Worm (Caenorhabditis elegans) whole organism, L3 larva: ENCODE results near the gene T28D9.16.

Experiments used
- R02D3.7 ChIP-seq: fragments of 150-350 bp; optimal IDR thresholded peaks from 2 replicates; lab custom pipeline; 2014; ENCODE audit warnings: missing biosample characterization, missing genetic modification characterization
- ceh-28 ChIP-seq: fragments of 150-350 bp; optimal IDR thresholded peaks from 2 replicates; lab custom pipeline; 2014; ENCODE audit warnings: missing biosample characterization, missing genetic modification reagents, missing genetic modification characterization
- egl-5 ChIP-seq: fragments of 150-350 bp; optimal IDR thresholded peaks from 2 replicates; lab custom pipeline; 2017; ENCODE audit warnings: missing biosample characterization, missing genetic modification reagents, missing genetic modification characterization, inconsistent platforms
- elt-1 ChIP-seq: fragments of 150-350 bp; optimal IDR thresholded peaks from 2 replicates; lab custom pipeline; 2014; ENCODE audit warnings: missing biosample characterization, missing genetic modification characterization
- elt-2 ChIP-seq: sonication (generic microtip); optimal IDR thresholded peaks from 2 replicates; lab custom pipeline; 2016; ENCODE audit warnings: missing genetic modification reagents, mild to moderate bottlenecking, missing genetic modification characterization, missing compliant biosample characterization
- elt-3 ChIP-seq, 3 experiments: fragments of 150-350 bp in 1 of 3; sonication (generic microtip) in 2 of 3; optimal IDR thresholded peaks; 2 replicates in 2 of 3; 4 replicates in 1 of 3; lab custom pipeline; 2014 to 2017; ENCODE audit warnings: missing biosample characterization in 3 of 3, missing genetic modification characterization in 3 of 3
- eor-1 ChIP-seq, 2 experiments: fragments of 150-350 bp; optimal IDR thresholded peaks; 2 replicates each; lab custom pipeline; 2014 to 2018; ENCODE audit warnings: missing biosample characterization in 2 of 2, missing genetic modification characterization in 2 of 2
- fkh-10 ChIP-seq: sonication (generic microtip); optimal IDR thresholded peaks from 2 replicates; lab custom pipeline; 2017; ENCODE audit warnings: missing biosample characterization, missing genetic modification reagents, missing genetic modification characterization
- jun-1 ChIP-seq: fragments of 150-350 bp; optimal IDR thresholded peaks from 2 replicates; lab custom pipeline; 2014; ENCODE audit warnings: missing biosample characterization, missing genetic modification reagents, missing genetic modification characterization
- mdl-1 ChIP-seq: fragments of 150-350 bp; optimal IDR thresholded peaks from 2 replicates; lab custom pipeline; 2014; ENCODE audit warnings: missing biosample characterization, missing genetic modification characterization
- mml-1 ChIP-seq: fragments of 150-350 bp; sonication (generic microtip); optimal IDR thresholded peaks from 3 replicates; lab custom pipeline; 2014; ENCODE audit warnings: missing biosample characterization, missing genetic modification characterization
- nhr-11 ChIP-seq: fragments of 150-350 bp; optimal IDR thresholded peaks from 2 replicates; lab custom pipeline; 2014; ENCODE audit warnings: missing biosample characterization, missing genetic modification characterization
- nhr-23 ChIP-seq: fragments of 150-350 bp; optimal IDR thresholded peaks from 2 replicates; lab custom pipeline; 2014; ENCODE audit warnings: missing biosample characterization, missing genetic modification reagents, missing genetic modification characterization
- nhr-237 ChIP-seq: fragments of 150-350 bp; optimal IDR thresholded peaks from 2 replicates; lab custom pipeline; 2014; ENCODE audit warnings: missing biosample characterization, missing genetic modification characterization
- nhr-25 ChIP-seq: sonication (generic microtip); optimal IDR thresholded peaks from 2 replicates; lab custom pipeline; 2017; ENCODE audit warnings: missing biosample characterization, missing genetic modification characterization
- nhr-28 ChIP-seq: fragments of 150-350 bp; optimal IDR thresholded peaks from 2 replicates; lab custom pipeline; 2014; ENCODE audit warnings: missing biosample characterization, missing genetic modification characterization
- nhr-43 ChIP-seq: sonication (generic microtip); optimal IDR thresholded peaks from 2 replicates; lab custom pipeline; 2016; ENCODE audit warnings: mild to moderate bottlenecking, missing genetic modification characterization, missing compliant biosample characterization; ENCODE audit not compliant: poor library complexity, severe bottlenecking
- nhr-67 ChIP-seq: fragments of 150-350 bp; optimal IDR thresholded peaks from 2 replicates; lab custom pipeline; 2014; ENCODE audit warnings: missing biosample characterization, missing genetic modification characterization
- nhr-76 ChIP-seq: fragments of 150-350 bp; sonication (generic microtip); optimal IDR thresholded peaks from 5 replicates; lab custom pipeline; 2014; ENCODE audit warnings: missing biosample characterization, missing genetic modification characterization
- pha-4 ChIP-seq: fragments of 150-350 bp; optimal IDR thresholded peaks from 2 replicates; lab custom pipeline; 2014; ENCODE audit warnings: missing biosample characterization, missing genetic modification reagents, missing genetic modification characterization
- pqm-1 ChIP-seq: fragments of 150-350 bp; optimal IDR thresholded peaks from 2 replicates; lab custom pipeline; 2017; ENCODE audit warnings: missing biosample characterization, missing genetic modification characterization, inconsistent platforms
- snpc-4 ChIP-seq: fragments of 150-350 bp; optimal IDR thresholded peaks from 2 replicates; lab custom pipeline; 2014; ENCODE audit warnings: missing biosample characterization, missing genetic modification characterization
- tbx-2 ChIP-seq: sonication (generic microtip); optimal IDR thresholded peaks from 2 replicates; lab custom pipeline; 2016; ENCODE audit warnings: mild to moderate bottlenecking, missing genetic modification characterization, missing compliant biosample characterization
- unc-39 ChIP-seq: sonication (generic microtip); optimal IDR thresholded peaks from 4 replicates; lab custom pipeline; 2017; ENCODE audit warnings: missing biosample characterization, missing genetic modification characterization
- unc-62 ChIP-seq: fragments of 150-350 bp; sonication (generic microtip); optimal IDR thresholded peaks from 4 replicates; lab custom pipeline; 2014; ENCODE audit warnings: missing biosample characterization, missing genetic modification reagents, missing genetic modification characterization
- zag-1 ChIP-seq: fragments of 150-350 bp; optimal IDR thresholded peaks from 2 replicates; lab custom pipeline; 2014; ENCODE audit warnings: missing biosample characterization, missing genetic modification characterization
- ztf-11 ChIP-seq: fragments of 150-350 bp; optimal IDR thresholded peaks from 2 replicates; lab custom pipeline; 2014; ENCODE audit warnings: missing biosample characterization, missing genetic modification characterization
- ztf-4 ChIP-seq: fragments of 150-350 bp; optimal IDR thresholded peaks from 2 replicates; lab custom pipeline; 2014; ENCODE audit warnings: missing biosample characterization, missing genetic modification characterization

The T28D9.16 gene

DNA sequence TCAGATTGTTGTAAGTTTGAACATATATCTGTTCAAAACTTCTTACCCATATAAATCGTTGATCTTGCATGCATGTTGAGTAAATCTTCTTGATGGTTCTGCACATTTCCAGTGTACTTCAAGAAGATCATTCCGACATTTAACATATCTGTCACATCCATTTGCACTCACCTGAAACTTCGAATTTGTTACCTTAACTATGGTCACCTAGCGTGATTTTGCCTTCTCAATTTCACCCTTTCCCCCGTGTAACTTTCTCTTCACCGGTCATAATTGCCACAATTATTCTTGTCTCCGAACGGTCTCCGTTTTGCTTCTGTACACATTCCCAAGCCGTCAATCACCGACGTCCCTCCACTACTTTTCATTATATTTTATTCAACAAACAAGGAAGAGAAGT lies 37.9 kb downstream of the T28D9.16 start:
- no peak for TF ChIP-seq mml-1 (tag; lab: Kevin White, UChicago)
- no peak for TF ChIP-seq ztf-11 (tag; lab: Kevin White, UChicago)
- TF ChIP-seq nhr-67: no peak
- no peak for TF ChIP-seq R02D3.7 (tag; lab: Kevin White, UChicago)
- TF ChIP-seq, all 47 proteins: peak for 0

DNA sequence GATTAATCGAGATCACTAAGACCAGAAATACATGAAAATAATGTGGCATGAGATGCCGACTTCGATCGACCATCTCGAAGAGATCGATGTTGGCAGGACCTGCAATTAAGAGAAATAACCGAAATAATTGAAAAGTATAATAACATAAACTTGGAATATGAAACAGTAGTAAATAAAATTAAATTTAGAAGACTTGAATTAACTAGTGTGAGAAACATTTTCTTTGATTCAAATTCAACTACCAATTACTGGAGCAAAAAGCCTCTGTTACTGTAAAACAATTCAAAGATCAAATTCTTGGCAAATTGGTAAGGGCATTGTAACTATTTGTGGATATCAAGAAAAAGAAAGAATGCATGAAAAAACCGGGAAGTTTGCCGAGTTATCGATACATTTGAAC lies 38.4 kb downstream of the T28D9.16 start, which contains the start of gene R05G9R.1:
R05G9R.1 (minus strand) TSS at position 101 of the 400 bp plus-strand sequence.
- TF ChIP-seq ztf-4 (tag; lab: Kevin White, UChicago) (no peak), zag-1 (tag; lab: Kevin White, UChicago) (no peak), nhr-43 (tag; lab: Kevin White, UChicago) (no peak), mml-1 (tag; lab: Kevin White, UChicago) (no peak), nhr-28 (tag; lab: Kevin White, UChicago) (no peak), eor-1 (tag; optimal IDR thresholded peaks at IDR 0.05; lab: Kevin White, UChicago) (no peak), nhr-76 (tag; lab: Kevin White, UChicago) (no peak), pha-4 (tag; lab: Kevin White, UChicago) (no peak), nhr-11 (tag; lab: Kevin White, UChicago) (no peak), R02D3.7 (tag; lab: Kevin White, UChicago) (no peak), tbx-2 (no peak), nhr-23 (tag; lab: Kevin White, UChicago) (no peak)

DNA sequence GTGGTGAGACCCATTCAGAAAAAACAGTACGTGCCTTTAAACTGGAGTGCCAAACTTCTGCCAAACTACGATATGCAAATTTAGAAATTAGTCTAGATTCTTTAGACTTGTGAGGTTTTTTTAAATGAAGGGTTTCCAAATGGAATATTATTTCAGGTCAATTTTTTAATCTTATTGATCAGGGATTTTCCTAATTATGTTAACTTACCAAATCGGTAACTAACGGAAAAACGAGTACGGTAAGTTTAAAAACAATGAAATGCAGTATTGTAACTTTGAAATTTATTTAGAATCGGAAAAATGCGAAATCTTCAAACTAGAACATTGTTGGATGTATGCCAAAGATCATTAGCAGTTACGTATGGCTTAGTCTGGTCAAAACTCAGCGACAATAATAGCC lies 40.8 kb downstream of the T28D9.16 start, which contains the start of gene C56E6.7:
C56E6.7 (plus strand) TSS at position 301 of the 400 bp plus-strand sequence.
- no peak for TF ChIP-seq nhr-25
- no peak for TF ChIP-seq pha-4 (tag; lab: Kevin White, UChicago)
- no peak for TF ChIP-seq unc-62
- TF ChIP-seq nhr-67: no peak
- no peak for TF ChIP-seq elt-1 (tag; lab: Kevin White, UChicago)
- TF ChIP-seq pqm-1: no peak
- TF ChIP-seq fkh-10 (GFP tag; lab: Kevin White, UChicago): no peak
- no peak for TF ChIP-seq R02D3.7 (tag; lab: Kevin White, UChicago)
- no peak for TF ChIP-seq tbx-2
- no peak for TF ChIP-seq unc-39 (tag; lab: Kevin White, UChicago)
- TF ChIP-seq nhr-23 (tag; lab: Kevin White, UChicago): no peak
- TF ChIP-seq zag-1 (tag; lab: Kevin White, UChicago): no peak
- no peak for TF ChIP-seq mdl-1 (tag; lab: Kevin White, UChicago)

DNA sequence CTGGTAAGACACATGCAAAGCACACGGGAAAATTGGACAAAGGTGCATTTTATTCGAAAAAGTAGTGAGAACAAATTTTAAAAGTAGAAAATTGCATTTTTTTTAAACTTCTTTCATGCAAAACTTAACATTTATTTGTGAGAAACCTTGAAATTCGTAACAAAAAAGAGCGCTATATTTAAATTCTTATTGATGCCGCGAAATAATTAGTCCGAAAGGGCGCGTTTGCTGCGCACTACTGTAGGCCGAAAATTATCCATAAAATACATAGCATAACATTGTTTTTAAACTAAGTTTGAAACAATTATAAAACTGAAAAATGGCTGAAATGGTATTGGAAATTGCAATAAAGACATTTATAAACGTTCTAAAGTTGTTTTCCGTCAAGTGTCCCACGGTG lies 44.2 kb downstream of the T28D9.16 start:
- no peak for TF ChIP-seq nhr-28 (tag; lab: Kevin White, UChicago)
- TF ChIP-seq tbx-2: no peak
- TF ChIP-seq fkh-10 (GFP tag; lab: Kevin White, UChicago): no peak
- TF ChIP-seq snpc-4 (tag; lab: Kevin White, UChicago): no peak
- no peak for TF ChIP-seq egl-5 (tag; lab: Kevin White, UChicago)

DNA sequence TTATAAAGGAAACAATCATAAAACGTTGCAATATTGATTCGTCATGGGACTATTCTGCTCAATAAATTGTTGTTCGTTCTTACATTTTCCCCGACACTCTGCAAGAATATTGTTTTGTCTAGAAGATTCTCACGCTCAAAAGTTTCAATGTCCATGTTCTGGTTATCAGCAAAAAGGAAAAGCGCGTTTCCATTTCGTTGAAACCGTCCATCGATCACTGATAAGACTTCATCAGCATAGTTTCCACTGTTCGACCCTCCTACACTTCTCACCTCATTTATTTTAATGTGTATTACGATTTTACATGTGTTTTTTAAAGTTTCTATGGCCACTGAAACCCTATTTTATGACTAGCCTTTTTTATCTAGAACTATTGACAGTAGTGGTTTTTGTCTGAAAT lies 44.6 kb downstream of the T28D9.16 start:
- peak; percentile 91 for TF ChIP-seq pqm-1
- TF ChIP-seq nhr-76 (tag; lab: Kevin White, UChicago): no peak
- peak; percentile 89 for TF ChIP-seq elt-2 (tag; lab: Kevin White, UChicago)
- TF ChIP-seq jun-1 (tag; lab: Kevin White, UChicago): no peak
- no peak for TF ChIP-seq egl-5 (tag; lab: Kevin White, UChicago)

DNA sequence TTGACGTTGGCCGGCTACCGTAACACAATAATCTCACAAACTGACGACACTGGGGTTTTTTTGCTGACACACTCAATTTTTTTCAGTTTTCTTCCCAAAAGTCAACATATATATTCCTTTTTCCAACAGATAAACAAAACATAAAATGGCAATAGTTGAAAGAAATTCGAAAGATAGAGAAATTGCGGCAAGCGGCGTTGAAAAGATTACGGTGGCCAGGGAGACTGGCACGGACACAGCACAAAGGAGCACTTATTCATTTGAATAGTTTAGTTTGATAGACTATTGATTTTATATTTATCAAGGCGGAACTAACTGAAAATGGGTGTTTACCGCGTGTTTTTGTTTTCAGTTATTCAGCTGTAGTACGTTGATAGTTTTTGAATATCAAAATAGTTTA lies 45.8 kb downstream of the T28D9.16 start, which contains the start of gene toe-2:
toe-2 (minus strand) TSS at position 70 of the 400 bp plus-strand sequence.
- TF ChIP-seq fkh-10 (GFP tag; lab: Kevin White, UChicago) (no peak), elt-2 (tag; lab: Kevin White, UChicago) (peak; percentile 55), ceh-28 (tag; lab: Kevin White, UChicago) (no peak), pqm-1 (peak; percentile 18), elt-3 (tag; optimal IDR thresholded peaks at IDR 0.05; lab: Kevin White, UChicago) (no peak), nhr-237 (tag; lab: Kevin White, UChicago) (no peak)
